Worm (Caenorhabditis elegans) whole organism, late embryonic: ENCODE measurements around the gene ptr-18.

ENCODE experiments used
- F13H6.1 ChIP-seq: sonication (generic microtip); optimal IDR thresholded peaks from 2 replicates; lab custom pipeline; 2016; ENCODE audit warnings: missing genetic modification characterization, missing compliant biosample characterization
- K09A11.1 ChIP-seq: sonication (generic microtip); optimal IDR thresholded peaks from 2 replicates; lab custom pipeline; 2017; ENCODE audit warnings: antibody characterized with exemption, mild to moderate bottlenecking, missing genetic modification characterization, missing compliant biosample characterization; ENCODE audit not compliant: insufficient read depth
- dve-1 ChIP-seq: sonication (generic microtip); optimal IDR thresholded peaks from 2 replicates; lab custom pipeline; 2017; ENCODE audit warnings: antibody characterized with exemption, mild to moderate bottlenecking, missing genetic modification characterization, missing compliant biosample characterization
- elt-2 ChIP-seq: sonication (generic microtip); optimal IDR thresholded peaks from 2 replicates; lab custom pipeline; 2016; ENCODE audit warnings: missing genetic modification reagents, missing genetic modification characterization, missing compliant biosample characterization
- elt-4 ChIP-seq: sonication (generic microtip); optimal IDR thresholded peaks from 2 replicates; lab custom pipeline; 2016; ENCODE audit warnings: missing genetic modification characterization, missing compliant biosample characterization
- pha-4 ChIP-seq: fragments of 150-350 bp; optimal IDR thresholded peaks from 2 replicates; lab custom pipeline; 2018; ENCODE audit warnings: missing biosample characterization, missing genetic modification reagents, missing genetic modification characterization
- pqm-1 ChIP-seq: sonication (generic microtip); optimal IDR thresholded peaks from 2 replicates; lab custom pipeline; 2016; ENCODE audit warnings: missing genetic modification characterization, missing compliant biosample characterization
- rnt-1 ChIP-seq: sonication (generic microtip); optimal IDR thresholded peaks from 2 replicates; lab custom pipeline; 2016; ENCODE audit warnings: missing genetic modification characterization, missing compliant biosample characterization

ce11 chrII:12996249-12996648 is 30.9 kb downstream of the ptr-18 start, which contains the start of gene hphd-1:
- no peak for TF ChIP-seq elt-4 (tag; lab: Kevin White, UChicago)
- TF ChIP-seq rnt-1 (tag; lab: Kevin White, UChicago), result no peak
- no peak for TF ChIP-seq pqm-1 (tag; lab: Kevin White, UChicago)
- no peak for TF ChIP-seq dve-1
- no peak for TF ChIP-seq elt-2 (tag; lab: Kevin White, UChicago)
- no peak for TF ChIP-seq K09A11.1 (tag; lab: Kevin White, UChicago)
- no peak for TF ChIP-seq F13H6.1
- no peak for TF ChIP-seq pha-4 (tag; lab: Kevin White, UChicago)
